Fruit fly (Drosophila melanogaster) whole organism, embryonic: ENCODE data around the gene CG10211.

Experiments
- Antp ChIP-seq: fragments of 200-800 bp; sonication (Bioruptor generic); optimal IDR thresholded peaks from 3 replicates; lab custom pipeline; 2016; ENCODE audit warnings: missing biosample characterization, missing genetic modification characterization
- Atf6 ChIP-seq: fragments of 200-800 bp; sonication (Bioruptor generic); IDR thresholded peaks from 2 replicates; pipeline ENCODE4 v1.3.6; 2022; ENCODE audit warnings: missing biosample characterization, missing genetic modification characterization
- Awh ChIP-seq: fragments of 200-800 bp; sonication (Bioruptor generic); IDR thresholded peaks from 2 replicates; pipeline ENCODE4, ENCODE4 v1.3.6; 2022; ENCODE audit warnings: missing biosample characterization, missing genetic modification characterization
- CG10274 ChIP-seq: fragments of 200-800 bp; sonication (Bioruptor generic); optimal IDR thresholded peaks from 3 replicates; lab custom pipeline; 2017; ENCODE audit warnings: missing biosample characterization, mild to moderate bottlenecking, missing genetic modification characterization
- CG12155 ChIP-seq: fragments of 200-800 bp; sonication (Bioruptor generic); optimal IDR thresholded peaks from 3 replicates; lab custom pipeline; 2016; ENCODE audit warnings: missing biosample characterization, missing genetic modification characterization
- CG13123 ChIP-seq: fragments of 200-800 bp; sonication (Bioruptor generic); optimal IDR thresholded peaks from 2 replicates; lab custom pipeline; 2016; ENCODE audit warnings: missing biosample characterization, missing genetic modification characterization
- CG13296 ChIP-seq: fragments of 200-800 bp; sonication (Bioruptor generic); optimal IDR thresholded peaks from 3 replicates; lab custom pipeline; 2018; ENCODE audit warnings: missing biosample characterization, mild to moderate bottlenecking, missing genetic modification characterization
- CG13624 ChIP-seq: fragments of 200-800 bp; sonication (Bioruptor generic); optimal IDR thresholded peaks from 2 replicates; lab custom pipeline; 2016; ENCODE audit warnings: missing biosample characterization, missing genetic modification characterization
- CG14965 ChIP-seq: fragments of 200-800 bp; sonication (Bioruptor generic); optimal IDR thresholded peaks from 2 replicates; lab custom pipeline; 2016; ENCODE audit warnings: missing biosample characterization, missing genetic modification characterization, borderline replicate concordance
- CG15269 ChIP-seq: fragments of 200-800 bp; sonication (Bioruptor generic); optimal IDR thresholded peaks from 2 replicates; lab custom pipeline; 2018; ENCODE audit warnings: missing biosample characterization, mild to moderate bottlenecking, missing genetic modification characterization, moderate library complexity
- CG1603 ChIP-seq: fragments of 200-800 bp; sonication (Bioruptor generic); optimal IDR thresholded peaks from 2 replicates; lab custom pipeline; 2019; ENCODE audit warnings: missing biosample characterization, mild to moderate bottlenecking, missing genetic modification characterization, moderate library complexity
- CG18599 ChIP-seq: fragments of 200-800 bp; sonication (Bioruptor generic); optimal IDR thresholded peaks from 3 replicates; lab custom pipeline; 2017; ENCODE audit warnings: missing biosample characterization, missing genetic modification characterization, mild to moderate bottlenecking, moderate library complexity, missing genetic modification reagents
- CG2889 ChIP-seq: fragments of 200-800 bp; sonication (Bioruptor generic); IDR thresholded peaks from 3 replicates; pipeline ENCODE4 v1.3.6; 2022; ENCODE audit warnings: missing biosample characterization, missing genetic modification characterization
- CG30403 ChIP-seq: fragments of 200-800 bp; sonication (Bioruptor generic); optimal IDR thresholded peaks from 3 replicates; lab custom pipeline; 2016; ENCODE audit warnings: missing biosample characterization, missing genetic modification characterization
- CG32532 ChIP-seq: fragments of 200-800 bp; sonication (Bioruptor generic); IDR thresholded peaks from 2 replicates; pipeline ENCODE4 v1.3.6; 2022; ENCODE audit warnings: missing biosample characterization, missing genetic modification characterization
- CG33213 ChIP-seq: fragments of 200-800 bp; sonication (Bioruptor generic); optimal IDR thresholded peaks from 3 replicates; lab custom pipeline; 2016; ENCODE audit warnings: missing biosample characterization, missing genetic modification characterization
- CG3995 ChIP-seq: fragments of 200-800 bp; sonication (Bioruptor generic); optimal IDR thresholded peaks from 3 replicates; lab custom pipeline; 2016; ENCODE audit warnings: missing biosample characterization, missing genetic modification characterization
- CG6654 ChIP-seq: fragments of 200-800 bp; sonication (Bioruptor generic); optimal IDR thresholded peaks from 2 replicates; lab custom pipeline; 2017; ENCODE audit warnings: missing biosample characterization, mild to moderate bottlenecking, missing genetic modification characterization
- CG6683 ChIP-seq: fragments of 200-800 bp; sonication (Bioruptor generic); optimal IDR thresholded peaks from 2 replicates; lab custom pipeline; 2017; ENCODE audit warnings: missing biosample characterization, mild to moderate bottlenecking, missing genetic modification characterization, missing genetic modification reagents
- CG8359 ChIP-seq: fragments of 200-800 bp; sonication (Bioruptor generic); optimal IDR thresholded peaks from 2 replicates; lab custom pipeline; 2017; ENCODE audit warnings: missing biosample characterization, mild to moderate bottlenecking, missing genetic modification characterization, borderline replicate concordance
- Camta ChIP-seq: fragments of 200-800 bp; sonication (Bioruptor generic); optimal IDR thresholded peaks from 2 replicates; lab custom pipeline; 2016; ENCODE audit warnings: missing biosample characterization, missing genetic modification characterization
- Chrac-16 ChIP-seq: fragments of 200-800 bp; sonication (Bioruptor generic); optimal IDR thresholded peaks from 3 replicates; lab custom pipeline; 2016; ENCODE audit warnings: missing biosample characterization, missing genetic modification characterization
- CoRest ChIP-seq: fragments of 200-800 bp; sonication (Bioruptor generic); optimal IDR thresholded peaks from 3 replicates; lab custom pipeline; 2018; ENCODE audit warnings: missing biosample characterization, mild to moderate bottlenecking, missing genetic modification characterization, moderate library complexity
- Dip3 ChIP-seq: fragments of 200-800 bp; sonication (Bioruptor generic); optimal IDR thresholded peaks from 3 replicates; lab custom pipeline; 2016; ENCODE audit warnings: missing biosample characterization, missing genetic modification characterization
- Ets65A ChIP-seq: fragments of 200-800 bp; sonication (Bioruptor generic); peaks from one replicate; lab custom pipeline; 2016; ENCODE audit warnings: missing biosample characterization, missing genetic modification characterization
- Hand ChIP-seq: fragments of 200-800 bp; sonication (Bioruptor generic); optimal IDR thresholded peaks from 2 replicates; lab custom pipeline; 2017; ENCODE audit warnings: mild to moderate bottlenecking, missing biosample characterization, missing genetic modification reagents, missing genetic modification characterization
- HmgZ ChIP-seq: fragments of 200-800 bp; sonication (Bioruptor generic); optimal IDR thresholded peaks from 2 replicates; lab custom pipeline; 2018; ENCODE audit warnings: missing biosample characterization, mild to moderate bottlenecking, missing genetic modification characterization
- Hmr ChIP-seq: fragments of 200-800 bp; sonication (Bioruptor generic); optimal IDR thresholded peaks from 3 replicates; lab custom pipeline; 2017; ENCODE audit warnings: mild to moderate bottlenecking, missing biosample characterization, missing genetic modification reagents, missing genetic modification characterization
- Max ChIP-seq: fragments of 200-800 bp; sonication (Bioruptor generic); optimal IDR thresholded peaks from 2 replicates; lab custom pipeline; 2016; ENCODE audit warnings: missing biosample characterization, mild to moderate bottlenecking, missing genetic modification characterization
- Neu2 ChIP-seq: fragments of 200-800 bp; sonication (Bioruptor generic); optimal IDR thresholded peaks from 3 replicates; lab custom pipeline; 2016; ENCODE audit warnings: missing biosample characterization, missing genetic modification characterization, borderline replicate concordance
- Nf-YC ChIP-seq: fragments of 200-800 bp; optimal IDR thresholded peaks from 3 replicates; lab custom pipeline; 2019; ENCODE audit warnings: missing biosample characterization, mild to moderate bottlenecking, missing genetic modification characterization, moderate library complexity
- NfI ChIP-seq: fragments of 200-800 bp; sonication (Bioruptor generic); optimal IDR thresholded peaks from 3 replicates; lab custom pipeline; 2018; ENCODE audit warnings: missing biosample characterization, mild to moderate bottlenecking, missing genetic modification characterization, moderate library complexity
- PHDP ChIP-seq: fragments of 200-800 bp; sonication (Bioruptor generic); optimal IDR thresholded peaks from 3 replicates; lab custom pipeline; 2018; ENCODE audit warnings: missing biosample characterization, mild to moderate bottlenecking, missing genetic modification characterization, moderate library complexity
- Stat92E ChIP-seq, 3 experiments: fragments of >200 bp in 2 of 3; fragments of 200-800 bp in 1 of 3; sonication (Bioruptor generic) in 1 of 3; optimal IDR thresholded peaks; 2 replicates each; lab custom pipeline; 2017 to 2019; ENCODE audit warnings: missing biosample characterization in 3 of 3, missing genetic modification characterization in 3 of 3, mild to moderate bottlenecking in 1 of 3, moderate library complexity in 1 of 3
- Vsx1 ChIP-seq: fragments of 200-800 bp; sonication (Bioruptor generic); optimal IDR thresholded peaks from 2 replicates; lab custom pipeline; 2017; ENCODE audit warnings: missing biosample characterization, mild to moderate bottlenecking, missing genetic modification characterization, missing genetic modification reagents
- amos ChIP-seq: fragments of 200-800 bp; sonication (Bioruptor generic); IDR thresholded peaks from 2 replicates; pipeline ENCODE4 v1.3.6; 2022; ENCODE audit warnings: missing biosample characterization, missing genetic modification characterization; ENCODE audit not compliant: partially characterized antibody
- br ChIP-seq: fragments of >200 bp; optimal IDR thresholded peaks from 2 replicates; lab custom pipeline; 2017
- caup ChIP-seq: fragments of 200-800 bp; sonication (Bioruptor generic); optimal IDR thresholded peaks from 3 replicates; lab custom pipeline; 2017; ENCODE audit warnings: missing biosample characterization, mild to moderate bottlenecking, missing genetic modification characterization, moderate library complexity; ENCODE audit not compliant: severe bottlenecking
- chinmo ChIP-seq: fragments of 200-800 bp; sonication (Bioruptor generic); IDR thresholded peaks from 4 replicates; pipeline ENCODE4 v1.3.6; 2022; ENCODE audit warnings: missing biosample characterization, missing genetic modification characterization; ENCODE audit not compliant: partially characterized antibody
- crol ChIP-seq: fragments of 200-800 bp; sonication (Bioruptor generic); IDR thresholded peaks from 2 replicates; pipeline ENCODE4 v1.3.6; 2022; ENCODE audit warnings: missing biosample characterization, missing genetic modification characterization
- dysf ChIP-seq: fragments of 200-800 bp; sonication (Bioruptor generic); IDR thresholded peaks from 3 replicates; pipeline ENCODE4 v1.3.6; 2022; ENCODE audit warnings: missing biosample characterization, missing genetic modification characterization
- fd3F ChIP-seq: fragments of 200-800 bp; sonication (Bioruptor generic); optimal IDR thresholded peaks from 2 replicates; lab custom pipeline; 2018; ENCODE audit warnings: missing biosample characterization, mild to moderate bottlenecking, missing genetic modification characterization, moderate library complexity
- gce ChIP-seq: fragments of 200-800 bp; sonication (Bioruptor generic); IDR thresholded peaks from 3 replicates; pipeline ENCODE4 v1.3.6; 2022; ENCODE audit warnings: missing biosample characterization, missing genetic modification characterization
- gem ChIP-seq: fragments of 200-800 bp; sonication (Bioruptor generic); optimal IDR thresholded peaks from 2 replicates; lab custom pipeline; 2019; ENCODE audit warnings: missing biosample characterization, mild to moderate bottlenecking, missing genetic modification characterization, moderate library complexity
- lab ChIP-seq: fragments of 200-800 bp; sonication (Bioruptor generic); optimal IDR thresholded peaks from 3 replicates; lab custom pipeline; 2017; ENCODE audit warnings: missing biosample characterization, missing genetic modification characterization, mild to moderate bottlenecking, moderate library complexity, missing genetic modification reagents
- nmo ChIP-seq: fragments of 200-800 bp; sonication (Bioruptor generic); optimal IDR thresholded peaks from 2 replicates; lab custom pipeline; 2018; ENCODE audit warnings: missing biosample characterization, mild to moderate bottlenecking, missing genetic modification characterization, moderate library complexity
- sens ChIP-seq: fragments of 200-800 bp; sonication (Bioruptor generic); peaks from one replicate; lab custom pipeline; 2016; ENCODE audit warnings: missing biosample characterization, missing genetic modification characterization
- sisA ChIP-seq: fragments of 200-800 bp; sonication (Bioruptor generic); IDR thresholded peaks from 2 replicates; pipeline ENCODE4 v1.3.6; 2022; ENCODE audit warnings: missing biosample characterization, missing genetic modification characterization
- so ChIP-seq: fragments of 200-800 bp; sonication (Bioruptor generic); IDR thresholded peaks from 3 replicates; pipeline ENCODE4 v1.3.6; 2022; ENCODE audit warnings: missing biosample characterization, missing genetic modification characterization
- unpg ChIP-seq: fragments of 200-800 bp; sonication (Bioruptor generic); optimal IDR thresholded peaks from 3 replicates; lab custom pipeline; 2018; ENCODE audit warnings: missing biosample characterization, mild to moderate bottlenecking, missing genetic modification characterization, moderate library complexity
- z ChIP-seq: fragments of 200-800 bp; sonication (Bioruptor generic); IDR thresholded peaks from 3 replicates; pipeline ENCODE4 v1.3.6; 2022; ENCODE audit warnings: missing biosample characterization, missing genetic modification characterization

CG10211 gene

dm6 chr2L:18481064-18481463, 36.2 kb upstream of the CG10211 start (continued):
- TF ChIP-seq CG6654 (GFP tag; lab: Kevin White, UChicago) = no peak
- peak; percentile 20 for TF ChIP-seq caup (GFP tag; lab: Kevin White, UChicago)
- no peak for TF ChIP-seq CG14965 (GFP tag; lab: Kevin White, UChicago)
- TF ChIP-seq Atf6 (GFP tag; lab: Robert Waterston, UW) = peak; percentile 44; the same call in 1 of the 2 replicates
- no peak for TF ChIP-seq CG32532 (GFP tag; lab: Robert Waterston, UW)
- no peak for TF ChIP-seq CG3995 (GFP tag; lab: Kevin White, UChicago)
- peak; percentile 30 for TF ChIP-seq Vsx1 (GFP tag; lab: Kevin White, UChicago)
- TF ChIP-seq PHDP = peak; percentile 57
- TF ChIP-seq CoRest (tag; lab: Kevin White, UChicago) = peak; percentile 6
- TF ChIP-seq CG18599 (GFP tag; lab: Kevin White, UChicago) = peak; percentile 38
- peak; percentile 60 for TF ChIP-seq Hmr
- TF ChIP-seq gem = peak; percentile 36
- no peak for TF ChIP-seq CG12155
- TF ChIP-seq CG10274 (GFP tag; lab: Kevin White, UChicago) = no peak
- TF ChIP-seq sisA (GFP tag; lab: Robert Waterston, UW) = no peak
- TF ChIP-seq unpg = peak; percentile 43
- no peak for TF ChIP-seq Stat92E (GFP tag; optimal IDR thresholded peaks at IDR 0.05; lab: Kevin White, UChicago)
- no peak for TF ChIP-seq Camta (GFP tag; lab: Kevin White, UChicago)
- TF ChIP-seq NfI (GFP tag; lab: Kevin White, UChicago) = no peak
- no peak for TF ChIP-seq CG1603 (tag; lab: Kevin White, UChicago)
- no peak for TF ChIP-seq Neu2 (GFP tag; lab: Kevin White, UChicago)
- no peak for TF ChIP-seq CG30403 (GFP tag; lab: Kevin White, UChicago)
- no peak for TF ChIP-seq Max
- peak; percentile 19 for TF ChIP-seq CG15269 (tag; lab: Kevin White, UChicago)
- no peak for TF ChIP-seq CG33213 (GFP tag; lab: Kevin White, UChicago)
- TF ChIP-seq lab = peak; percentile 48
- peak; percentile 60 for TF ChIP-seq fd3F (GFP tag; lab: Kevin White, UChicago)
- no peak for TF ChIP-seq Dip3 (GFP tag; lab: Kevin White, UChicago)
- TF ChIP-seq CG6683 (GFP tag; lab: Kevin White, UChicago) = peak; percentile 9
- TF ChIP-seq HmgZ (tag; lab: Kevin White, UChicago) = no peak
- TF ChIP-seq, all 482 proteins: peak for 24

DNA sequence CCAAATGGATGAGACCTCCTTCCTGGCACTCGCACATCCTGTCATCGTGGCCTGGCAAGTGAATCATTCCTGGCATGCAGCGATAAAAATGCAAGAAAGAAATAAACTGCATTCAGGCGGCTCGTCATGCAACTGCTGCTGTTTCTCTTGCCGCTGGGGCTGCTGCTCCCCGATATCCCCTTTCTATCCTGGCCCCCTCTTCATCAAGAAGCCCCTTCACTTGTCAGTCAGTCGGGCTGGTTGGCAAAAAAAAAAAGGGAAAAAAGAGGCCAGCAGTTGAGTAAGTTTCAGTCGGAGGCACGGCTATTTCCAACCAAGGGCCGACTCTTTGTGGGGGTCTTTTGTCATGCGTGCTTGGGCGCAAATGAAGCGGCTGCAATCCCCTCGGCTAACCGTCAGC, 35.5 kb upstream of the CG10211 start:
- TF ChIP-seq Hand (GFP tag; lab: Kevin White, UChicago) (no peak), gce (no peak), nmo (GFP tag; lab: Kevin White, UChicago) (no peak), Chrac-16 (GFP tag; lab: Kevin White, UChicago) (no peak), chinmo (GFP tag; lab: Robert Waterston, UW) (0 out of 4 replicates have a peak, but pooled peaks have one; percentile 12), Antp (no peak), CG13296 (no peak), Ets65A (GFP tag; lab: Kevin White, UChicago) (peak; percentile 61), dysf (GFP tag; lab: Robert Waterston, UW) (no peak), Nf-YC (tag; lab: Kevin White, UChicago) (no peak), z (GFP tag; lab: Robert Waterston, UW) (no peak), br (no peak), CG8359 (GFP tag; lab: Kevin White, UChicago) (no peak), CG13123 (GFP tag; lab: Kevin White, UChicago) (no peak), CG2889 (GFP tag; lab: Robert Waterston, UW) (no peak), crol (GFP tag; lab: Robert Waterston, UW) (peak; percentile 22; the same call in 1 of the 2 replicates), Awh (GFP tag; lab: Robert Waterston, UW) (no peak), CG13624 (no peak), Dip3 (GFP tag; lab: Kevin White, UChicago) (no peak), amos (GFP tag; lab: Robert Waterston, UW) (no peak), so (no peak), sens (peak; percentile 4)
